Fruit fly (Drosophila melanogaster): ENCODE results near the gene Plp.

dm6 chr3L:15021008-15021407 lies 73.5 kb downstream of the Plp start:
- TF ChIP-seq CG8478 (optimal IDR thresholded peaks at IDR 0.05), result no peak
- TF ChIP-seq CTCF (optimal IDR thresholded peaks at IDR 0.05), result no peak
